Worm (Caenorhabditis elegans) whole organism, L4 larva: ENCODE data around the gene ssq-3.

Experiments used
- aha-1 ChIP-seq: fragments of 150-350 bp; peaks from one replicate; lab custom pipeline; 2014; ENCODE audit warnings: missing biosample characterization, missing genetic modification characterization
- arid-1 ChIP-seq: fragments of 200-800 bp; sonication (Bioruptor generic); conservative IDR thresholded peaks from 2 replicates; pipeline ENCODE4 v1.3.6; 2022; ENCODE audit warnings: missing genetic modification reagents, missing genetic modification characterization, missing compliant biosample characterization
- hlh-30 ChIP-seq: sonication (generic microtip); optimal IDR thresholded peaks from 2 replicates; lab custom pipeline; 2017; ENCODE audit warnings: antibody characterized with exemption, mild to moderate bottlenecking, missing genetic modification characterization, missing compliant biosample characterization; ENCODE audit not compliant: insufficient read depth
- lir-3 ChIP-seq: sonication (generic microtip); optimal IDR thresholded peaks from 2 replicates; lab custom pipeline; 2016; ENCODE audit warnings: mild to moderate bottlenecking, missing genetic modification characterization, missing compliant biosample characterization
- nhr-25 ChIP-seq: sonication (generic microtip); optimal IDR thresholded peaks from 2 replicates; lab custom pipeline; 2017; ENCODE audit warnings: missing genetic modification characterization, mild to moderate bottlenecking, missing compliant biosample characterization, antibody characterized with exemption, moderate library complexity, borderline replicate concordance; ENCODE audit not compliant: insufficient read depth
- sdz-12 ChIP-seq: fragments of 200-800 bp; sonication (Bioruptor generic); optimal IDR thresholded peaks from 2 replicates; lab custom pipeline; 2018; ENCODE audit warnings: mild to moderate bottlenecking, missing genetic modification characterization, missing compliant biosample characterization
- zfp-3 ChIP-seq: fragments of 200-800 bp; sonication (Bioruptor generic); conservative IDR thresholded peaks from 2 replicates; pipeline ENCODE4 v1.3.6; 2022; ENCODE audit warnings: missing genetic modification reagents, missing genetic modification characterization, missing compliant biosample characterization

Gene ssq-3

ce11 chrIV:7158161-7158560, 46.8 kb downstream of the ssq-3 start:
- TF ChIP-seq aha-1 (tag; lab: Kevin White, UChicago) (peak; percentile 94), lir-3 (tag; lab: Kevin White, UChicago) (no peak)

ce11 chrIV:7159586-7159985, 48.2 kb downstream of the ssq-3 start:
- TF ChIP-seq arid-1, result no peak
- TF ChIP-seq zfp-3, result no peak
- TF ChIP-seq sdz-12, result no peak
- no peak for TF ChIP-seq hlh-30 (tag; lab: Kevin White, UChicago)
- TF ChIP-seq nhr-25 (tag; lab: Kevin White, UChicago), result no peak
